Fruit fly (Drosophila melanogaster): ENCODE measurements around the gene Mi-2.

DNA sequence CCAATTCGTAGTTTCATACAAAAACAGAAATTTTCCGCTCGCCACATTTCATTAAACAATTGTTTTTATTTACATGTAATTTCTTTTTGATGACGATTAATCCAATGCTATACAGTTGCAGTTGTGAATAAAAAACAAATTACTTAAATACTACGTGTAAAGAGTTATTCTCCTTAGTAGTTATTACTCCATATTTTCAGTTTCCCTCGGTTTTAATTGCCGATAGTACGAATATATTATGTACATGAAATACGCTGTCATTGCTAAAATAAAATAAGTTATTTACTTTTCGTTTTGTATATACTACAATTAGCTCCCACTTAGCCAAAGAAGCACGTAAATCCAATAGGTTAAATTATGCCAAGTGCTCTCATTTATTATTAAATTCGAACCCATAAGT, 43.6 kb upstream of the Mi-2 start, which contains the start of gene CG42655:
- TF ChIP-seq Sin3A (optimal IDR thresholded peaks at IDR 0.05): no peak
- TF ChIP-seq psq (optimal IDR thresholded peaks at IDR 0.05): no peak
- TF ChIP-seq insv (optimal IDR thresholded peaks at IDR 0.05): no peak
- TF ChIP-seq h (optimal IDR thresholded peaks at IDR 0.05): no peak
